Worm (Caenorhabditis elegans) whole organism, L3 larva: Measurements from ENCODE around the gene clp-9.

Source experiments
- ama-1 ChIP-seq: fragments of 150-350 bp; optimal IDR thresholded peaks from 2 replicates; lab custom pipeline; 2018
- ceh-82 ChIP-seq: fragments of 150-350 bp; optimal IDR thresholded peaks from 2 replicates; lab custom pipeline; 2014; ENCODE audit warnings: missing biosample characterization, missing genetic modification characterization

ce11 chrV:9835945-9836344 is 49.8 kb downstream of the clp-9 start, which contains the start of gene sru-38:
- TF ChIP-seq ceh-82 (tag; lab: Kevin White, UChicago), result no peak
- TF ChIP-seq ama-1 (lab: Kevin White, UChicago), result no peak
